Worm (Caenorhabditis elegans) whole organism, dauer: Measurements from ENCODE around the gene str-204.

Experiments
- unc-62 ChIP-seq: sonication (generic microtip); optimal IDR thresholded peaks from 2 replicates; lab custom pipeline; 2017; ENCODE audit warnings: missing biosample characterization, missing genetic modification reagents, missing genetic modification characterization

The str-204 gene

ce11 chrV:7145250-7145850 lies 14.1 kb upstream of the str-204 start, which contains the start of gene ugt-37:
TSS of gene ugt-37 (minus strand) at chrV:7145318.
- no peak for TF ChIP-seq unc-62 (GFP tag; lab: Kevin White, UChicago)

ce11 chrV:7147370-7147769 lies 12.1 kb upstream of the str-204 start, which contains the start of gene ugt-38:
TSS of gene ugt-38 (minus strand) at chrV:7147470.
- no peak for TF ChIP-seq unc-62 (GFP tag; lab: Kevin White, UChicago)

ce11 chrV:7150570-7150969 lies 8.9 kb upstream of the str-204 start, which contains the start of gene F10D2.8:
TSS of gene F10D2.8 (minus strand) at chrV:7150714.
- TF ChIP-seq unc-62 (GFP tag; lab: Kevin White, UChicago): no peak

ce11 chrV:7153046-7153445 lies 6.4 kb upstream of the str-204 start, which contains the start of gene fat-7:
TSS of gene fat-7 (minus strand) at chrV:7153146.
- TF ChIP-seq unc-62 (GFP tag; lab: Kevin White, UChicago): no peak

- TF ChIP-seq unc-62 (GFP tag; lab: Kevin White, UChicago): no peak
These were observed 3.4 kb upstream of the str-204 start, which contains the start of gene F10D2.10 for ce11 chrV:7156079-7156478. TSS of gene F10D2.10 (minus strand) at chrV:7156179.

ce11 chrV:7157089-7157488 lies 2.4 kb upstream of the str-204 start, which contains the start of gene ugt-39:
TSS of gene ugt-39 (plus strand) at chrV:7157142.
- TF ChIP-seq unc-62 (GFP tag; lab: Kevin White, UChicago): no peak

- no peak for TF ChIP-seq unc-62 (GFP tag; lab: Kevin White, UChicago)
These were observed 4.1 kb downstream of the str-204 start, which contains the start of gene ugt-41 for ce11 chrV:7163477-7164114. TSS of gene ugt-41 (minus strand) at chrV:7163595.

ce11 chrV:7164210-7164609 lies 4.7 kb downstream of the str-204 start, which contains the start of gene srh-83:
TSS of gene srh-83 (plus strand) at chrV:7164510.
- no peak for TF ChIP-seq unc-62 (GFP tag; lab: Kevin White, UChicago)

- no peak for TF ChIP-seq unc-62 (GFP tag; lab: Kevin White, UChicago)
These were observed 7.2 kb downstream of the str-204 start, which contains the start of gene ugt-36 for ce11 chrV:7166709-7167108. TSS of gene ugt-36 (plus strand) at chrV:7167009.

- TF ChIP-seq unc-62 (GFP tag; lab: Kevin White, UChicago): no peak
These were observed 15.7 kb downstream of the str-204 start, which contains the start of gene lgc-39 for ce11 chrV:7175201-7175600. TSS of gene lgc-39 (plus strand) at chrV:7175501.

- TF ChIP-seq unc-62 (GFP tag; lab: Kevin White, UChicago): no peak
These were observed 19.4 kb downstream of the str-204 start, which contains the start of gene cpsf-2 for ce11 chrV:7178843-7179242. TSS of gene cpsf-2 (plus strand) at chrV:7179172.

- no peak for TF ChIP-seq unc-62 (GFP tag; lab: Kevin White, UChicago)
These were observed 25.1 kb downstream of the str-204 start, which contains the start of gene pitr-5 for ce11 chrV:7184549-7184948. TSS of gene pitr-5 (plus strand) at chrV:7184849.

- no peak for TF ChIP-seq unc-62 (GFP tag; lab: Kevin White, UChicago)
These were observed 27.1 kb downstream of the str-204 start for ce11 chrV:7186599-7186998.

- no peak for TF ChIP-seq unc-62 (GFP tag; lab: Kevin White, UChicago)
These were observed 27.8 kb downstream of the str-204 start for ce11 chrV:7187295-7187694.

- TF ChIP-seq unc-62 (GFP tag; lab: Kevin White, UChicago): no peak
These were observed 34.1 kb downstream of the str-204 start, which contains the start of gene F09G2.8 for ce11 chrV:7193562-7193961. TSS of gene F09G2.8 (minus strand) at chrV:7193662.

ce11 chrV:7194818-7195217 lies 35.3 kb downstream of the str-204 start:
- no peak for TF ChIP-seq unc-62 (GFP tag; lab: Kevin White, UChicago)
